In genomic region chrX:3838648-3839047, dm6 we compare ENCODE assay signal across 1 fruit fly cellular context.
TF ChIP-seq lines count a peak whose summit lies in the region.

No protein-coding gene starts in this region.

TF ChIP-seq in whole organism, embryonic, 481 proteins besides CTCF, POLR2A, EP300 and RAD21 (continued from another document and continues in another):
- peak; percentile 59 for TF ChIP-seq CG7372 (GFP tag; IDR thresholded peaks at IDR 0.05; lab: Robert Waterston, UW)
- TF ChIP-seq CG7928 (GFP tag; optimal IDR thresholded peaks at IDR 0.05; lab: Kevin White, UChicago) = no peak
- peak in 1 of 2 experiments; percentile 28 for TF ChIP-seq crp (GFP tag; optimal IDR thresholded peaks at IDR 0.05; lab: Kevin White, UChicago)
- peak; percentile 10 for TF ChIP-seq CG8290 (GFP tag; optimal IDR thresholded peaks at IDR 0.05; lab: Kevin White, UChicago)
- TF ChIP-seq CG8290 (tag; optimal IDR thresholded peaks at IDR 0.05; lab: Kevin White, UChicago) = peak; percentile 26 to 85
- TF ChIP-seq CG4360 (GFP tag; IDR thresholded peaks at IDR 0.05; lab: Robert Waterston, UW) = peak; percentile 60
- TF ChIP-seq bowl (GFP tag; IDR thresholded peaks at IDR 0.05; lab: Robert Waterston, UW) = peak; percentile 70
- TF ChIP-seq sob (GFP tag; IDR thresholded peaks at IDR 0.05; lab: Robert Waterston, UW) = peak; percentile 76
- TF ChIP-seq CG10274 (GFP tag; optimal IDR thresholded peaks at IDR 0.05; lab: Kevin White, UChicago) = peak; percentile 47
- TF ChIP-seq Trl (optimal IDR thresholded peaks at IDR 0.05; lab: Kevin White, UChicago) = no peak
- TF ChIP-seq Trl (GFP tag; optimal IDR thresholded peaks at IDR 0.05; lab: Kevin White, UChicago) = peak; percentile 67
- peak; percentile 65 for TF ChIP-seq vfl (GFP tag; optimal IDR thresholded peaks at IDR 0.05; lab: Kevin White, UChicago)
- TF ChIP-seq E2f1 (GFP tag; IDR thresholded peaks at IDR 0.05; lab: Robert Waterston, UW) = peak; percentile 75
- peak; percentile 82 for TF ChIP-seq tin (GFP tag; optimal IDR thresholded peaks at IDR 0.05; lab: Kevin White, UChicago)
- peak; percentile 80 for TF ChIP-seq CG9817 (tag; optimal IDR thresholded peaks at IDR 0.05; lab: Kevin White, UChicago)
- peak; percentile 74 for TF ChIP-seq al (GFP tag; IDR thresholded peaks at IDR 0.05; lab: Robert Waterston, UW)
- TF ChIP-seq CG18619 (GFP tag; optimal IDR thresholded peaks at IDR 0.05; lab: Kevin White, UChicago) = peak; percentile 76
- peak; percentile 90 for TF ChIP-seq Rfx (GFP tag; IDR thresholded peaks at IDR 0.05; lab: Robert Waterston, UW)
- peak; percentile 42 for TF ChIP-seq CG16815 (GFP tag; optimal IDR thresholded peaks at IDR 0.05; lab: Kevin White, UChicago)
- peak; percentile 67 for TF ChIP-seq pb (GFP tag; optimal IDR thresholded peaks at IDR 0.05; lab: Kevin White, UChicago)
- TF ChIP-seq gfzf (GFP tag; optimal IDR thresholded peaks at IDR 0.05; lab: Kevin White, UChicago) = no peak
- TF ChIP-seq zf30C (GFP tag; optimal IDR thresholded peaks at IDR 0.05; lab: Kevin White, UChicago) = peak; percentile 72
- peak; percentile 77 for TF ChIP-seq Ada2b (GFP tag; IDR thresholded peaks at IDR 0.05; lab: Robert Waterston, UW)
- no peak for TF ChIP-seq cg (GFP tag; optimal IDR thresholded peaks at IDR 0.05; lab: Kevin White, UChicago)
- TF ChIP-seq CG1792 (GFP tag; optimal IDR thresholded peaks at IDR 0.05; lab: Kevin White, UChicago) = peak; percentile 39
- TF ChIP-seq CG14667 (GFP tag; IDR thresholded peaks at IDR 0.05; lab: Robert Waterston, UW) = peak; percentile 64
- peak; percentile 80 for TF ChIP-seq CG6813 (GFP tag; optimal IDR thresholded peaks at IDR 0.05; lab: Kevin White, UChicago)
- TF ChIP-seq CG5180 (GFP tag; optimal IDR thresholded peaks at IDR 0.05; lab: Kevin White, UChicago) = peak; percentile 77
- no peak for TF ChIP-seq CG9797 (GFP tag; optimal IDR thresholded peaks at IDR 0.05; lab: Kevin White, UChicago)
- peak; percentile 89 for TF ChIP-seq gem (tag; optimal IDR thresholded peaks at IDR 0.05; lab: Kevin White, UChicago)
- peak; percentile 88 for TF ChIP-seq CG2678 (tag; optimal IDR thresholded peaks at IDR 0.05; lab: Kevin White, UChicago)
- TF ChIP-seq scrt (GFP tag; optimal IDR thresholded peaks at IDR 0.05; lab: Kevin White, UChicago) = peak; percentile 72
- TF ChIP-seq CG3407 (GFP tag; optimal IDR thresholded peaks at IDR 0.05; lab: Kevin White, UChicago) = peak; percentile 69
- peak; percentile 60 for TF ChIP-seq Mes4 (GFP tag; optimal IDR thresholded peaks at IDR 0.05; lab: Kevin White, UChicago)
- TF ChIP-seq CG10543 (GFP tag; optimal IDR thresholded peaks at IDR 0.05; lab: Kevin White, UChicago) = peak; percentile 76
- TF ChIP-seq fd96Cb (tag; optimal IDR thresholded peaks at IDR 0.05; lab: Kevin White, UChicago) = peak; percentile 76
- peak; percentile 75 for TF ChIP-seq tio (GFP tag; optimal IDR thresholded peaks at IDR 0.05; lab: Kevin White, UChicago)
- peak; percentile 81 for TF ChIP-seq CG17361 (GFP tag; IDR thresholded peaks at IDR 0.05; lab: Robert Waterston, UW)
- TF ChIP-seq CG8944 (GFP tag; optimal IDR thresholded peaks at IDR 0.05; lab: Kevin White, UChicago) = peak; percentile 74
- peak; percentile 69 for TF ChIP-seq CG1529 (GFP tag; optimal IDR thresholded peaks at IDR 0.05; lab: Kevin White, UChicago)
- peak; percentile 59 for TF ChIP-seq CG31365 (tag; optimal IDR thresholded peaks at IDR 0.05; lab: Kevin White, UChicago)
- TF ChIP-seq Antp (GFP tag; optimal IDR thresholded peaks at IDR 0.05; lab: Kevin White, UChicago) = peak; percentile 72
- TF ChIP-seq Ets97D (GFP tag; optimal IDR thresholded peaks at IDR 0.05; lab: Kevin White, UChicago) = peak; percentile 17
- peak; percentile 79 for TF ChIP-seq bcd (GFP tag; optimal IDR thresholded peaks at IDR 0.05; lab: Kevin White, UChicago)
- no peak for TF ChIP-seq br (optimal IDR thresholded peaks at IDR 0.05; lab: Kevin White, UChicago)
- TF ChIP-seq NK7.1 (GFP tag; optimal IDR thresholded peaks at IDR 0.05; lab: Kevin White, UChicago) = peak; percentile 48
- peak; percentile 39 for TF ChIP-seq CG18011 (GFP tag; optimal IDR thresholded peaks at IDR 0.05; lab: Kevin White, UChicago)
- TF ChIP-seq CG4730 (GFP tag; IDR thresholded peaks at IDR 0.05; lab: Robert Waterston, UW) = peak; percentile 31; the same call in 1 of the 2 replicates
- TF ChIP-seq Nf-YA (GFP tag; IDR thresholded peaks at IDR 0.05; lab: Robert Waterston, UW) = 0 out of 2 replicates have a peak, but pooled peaks have one; percentile 40
- peak; percentile 80 for TF ChIP-seq bab2 (GFP tag; optimal IDR thresholded peaks at IDR 0.05; lab: Kevin White, UChicago)
- peak; percentile 73 for TF ChIP-seq Atf-2 (GFP tag; optimal IDR thresholded peaks at IDR 0.05; lab: Kevin White, UChicago)
- TF ChIP-seq Elba2 (GFP tag; optimal IDR thresholded peaks at IDR 0.05; lab: Kevin White, UChicago) = peak; percentile 3
- TF ChIP-seq CG10979 (tag; optimal IDR thresholded peaks at IDR 0.05; lab: Kevin White, UChicago) = peak; percentile 71
- TF ChIP-seq CG17328 (GFP tag; IDR thresholded peaks at IDR 0.05; lab: Robert Waterston, UW) = peak; percentile 72
- TF ChIP-seq nmo (GFP tag; optimal IDR thresholded peaks at IDR 0.05; lab: Kevin White, UChicago) = peak; percentile 81
- peak; percentile 80 for TF ChIP-seq Ptx1 (GFP tag; IDR thresholded peaks at IDR 0.05; lab: Robert Waterston, UW)
- TF ChIP-seq CG17829 (tag; optimal IDR thresholded peaks at IDR 0.05; lab: Kevin White, UChicago) = peak; percentile 69
- peak; percentile 40 for TF ChIP-seq MBD-R2 (GFP tag; IDR thresholded peaks at IDR 0.05; lab: Robert Waterston, UW)
- peak; percentile 73 for TF ChIP-seq zfh2 (GFP tag; optimal IDR thresholded peaks at IDR 0.05; lab: Kevin White, UChicago)
- TF ChIP-seq CHES-1-like (GFP tag; optimal IDR thresholded peaks at IDR 0.05; lab: Kevin White, UChicago) = peak; percentile 72
- peak; percentile 10 for TF ChIP-seq Hmx (GFP tag; optimal IDR thresholded peaks at IDR 0.05; lab: Kevin White, UChicago)
- TF ChIP-seq dpn (GFP tag; optimal IDR thresholded peaks at IDR 0.05; lab: Kevin White, UChicago) = peak; percentile 69 to 81
- peak; percentile 31; the same call in 1 of the 3 replicates for TF ChIP-seq gce (GFP tag; IDR thresholded peaks at IDR 0.05; lab: Robert Waterston, UW)
- peak; percentile 38 for TF ChIP-seq CG2202 (tag; optimal IDR thresholded peaks at IDR 0.05; lab: Kevin White, UChicago)
- TF ChIP-seq tup (GFP tag; optimal IDR thresholded peaks at IDR 0.05; lab: Kevin White, UChicago) = peak; percentile 2
- TF ChIP-seq maf-S (GFP tag; optimal IDR thresholded peaks at IDR 0.05; lab: Kevin White, UChicago) = peak; percentile 74
- TF ChIP-seq CG12391 (tag; optimal IDR thresholded peaks at IDR 0.05; lab: Kevin White, UChicago) = peak; percentile 81
- TF ChIP-seq hkb (optimal IDR thresholded peaks at IDR 0.05; lab: Kevin White, UChicago) = no peak
- TF ChIP-seq hkb (GFP tag; IDR thresholded peaks at IDR 0.05; lab: Robert Waterston, UW) = peak; percentile 85
- TF ChIP-seq eve (GFP tag; optimal IDR thresholded peaks at IDR 0.05; lab: Kevin White, UChicago) = peak in 1 of 2 experiments; percentile 92
- peak; percentile 42; the same call in 1 of the 2 replicates for TF ChIP-seq gt (GFP tag; IDR thresholded peaks at IDR 0.05; lab: Robert Waterston, UW)
- no peak for TF ChIP-seq sna (GFP tag; IDR thresholded peaks at IDR 0.05; lab: Robert Waterston, UW; ENCODE audit: partially characterized antibody)
- no peak for TF ChIP-seq tna (GFP tag; IDR thresholded peaks at IDR 0.05; lab: Robert Waterston, UW; ENCODE audit: partially characterized antibody)
- TF ChIP-seq CG13123 (GFP tag; optimal IDR thresholded peaks at IDR 0.05; lab: Kevin White, UChicago) = peak; percentile 48
- TF ChIP-seq CG12659 (GFP tag; optimal IDR thresholded peaks at IDR 0.05; lab: Kevin White, UChicago) = peak; percentile 84
- peak; percentile 92 for TF ChIP-seq vvl (GFP tag; IDR thresholded peaks at IDR 0.05; lab: Robert Waterston, UW)
- TF ChIP-seq C15 (GFP tag; IDR thresholded peaks at IDR 0.05; lab: Robert Waterston, UW) = no peak
- peak; percentile 64 for TF ChIP-seq Usf (GFP tag; optimal IDR thresholded peaks at IDR 0.05; lab: Kevin White, UChicago)
- TF ChIP-seq sisA (GFP tag; IDR thresholded peaks at IDR 0.05; lab: Robert Waterston, UW) = peak; percentile 83
- TF ChIP-seq toy (GFP tag; IDR thresholded peaks at IDR 0.05; lab: Robert Waterston, UW) = 0 out of 2 replicates have a peak, but pooled peaks have one; percentile 39
- no peak for TF ChIP-seq nerfin-2 (GFP tag; IDR thresholded peaks at IDR 0.05; lab: Robert Waterston, UW; ENCODE audit: partially characterized antibody)
- TF ChIP-seq CG17359 (tag; optimal IDR thresholded peaks at IDR 0.05; lab: Kevin White, UChicago) = peak; percentile 86
- TF ChIP-seq Lhr (GFP tag; optimal IDR thresholded peaks at IDR 0.05; lab: Kevin White, UChicago) = peak; percentile 20
- TF ChIP-seq grn (GFP tag; optimal IDR thresholded peaks at IDR 0.05; lab: Kevin White, UChicago) = peak; percentile 5
- TF ChIP-seq BEAF-32 (GFP tag; optimal IDR thresholded peaks at IDR 0.05; lab: Kevin White, UChicago) = no peak
- TF ChIP-seq Dfd (GFP tag; optimal IDR thresholded peaks at IDR 0.05; lab: Kevin White, UChicago) = no peak
- TF ChIP-seq oc (tag; optimal IDR thresholded peaks at IDR 0.05; lab: Kevin White, UChicago) = peak; percentile 74
- TF ChIP-seq YL-1 (GFP tag; optimal IDR thresholded peaks at IDR 0.05; lab: Kevin White, UChicago) = peak; percentile 31
- TF ChIP-seq Myb (GFP tag; optimal IDR thresholded peaks at IDR 0.05; lab: Kevin White, UChicago) = peak; percentile 54
- TF ChIP-seq Camta (GFP tag; optimal IDR thresholded peaks at IDR 0.05; lab: Kevin White, UChicago) = peak; percentile 58
- TF ChIP-seq nerfin-1 (tag; optimal IDR thresholded peaks at IDR 0.05; lab: Kevin White, UChicago) = peak; percentile 74
- no peak for TF ChIP-seq sc (optimal IDR thresholded peaks at IDR 0.05; lab: Kevin White, UChicago)
- TF ChIP-seq sc (GFP tag; optimal IDR thresholded peaks at IDR 0.05; lab: Kevin White, UChicago) = peak; percentile 51
- peak; percentile 64 for TF ChIP-seq CG15514 (GFP tag; optimal IDR thresholded peaks at IDR 0.05; lab: Kevin White, UChicago)
- TF ChIP-seq so (GFP tag; IDR thresholded peaks at IDR 0.05; lab: Robert Waterston, UW) = peak; percentile 75
- TF ChIP-seq CG10959 (GFP tag; IDR thresholded peaks at IDR 0.05; lab: Robert Waterston, UW) = peak; percentile 53
- 0 out of 3 replicates have a peak, but pooled peaks have one; percentile 19 for TF ChIP-seq CG2889 (GFP tag; IDR thresholded peaks at IDR 0.05; lab: Robert Waterston, UW)
- peak; percentile 65 for TF ChIP-seq CG32767 (GFP tag; IDR thresholded peaks at IDR 0.05; lab: Robert Waterston, UW)
- no peak for TF ChIP-seq CG13287 (GFP tag; IDR thresholded peaks at IDR 0.05; lab: Robert Waterston, UW; ENCODE audit: partially characterized antibody)
- TF ChIP-seq Oli (tag; optimal IDR thresholded peaks at IDR 0.05; lab: Kevin White, UChicago) = peak; percentile 81
- TF ChIP-seq CG13296 (GFP tag; optimal IDR thresholded peaks at IDR 0.05; lab: Kevin White, UChicago) = peak; percentile 84
- TF ChIP-seq crol (GFP tag; IDR thresholded peaks at IDR 0.05; lab: Robert Waterston, UW) = no peak
- TF ChIP-seq CoRest (tag; optimal IDR thresholded peaks at IDR 0.05; lab: Kevin White, UChicago) = peak; percentile 86
- peak; percentile 19 for TF ChIP-seq Hey (tag; optimal IDR thresholded peaks at IDR 0.05; lab: Kevin White, UChicago)
- TF ChIP-seq Dref (GFP tag; IDR thresholded peaks at IDR 0.05; lab: Robert Waterston, UW) = no peak
- TF ChIP-seq usp (GFP tag; optimal IDR thresholded peaks at IDR 0.05; lab: Kevin White, UChicago) = no peak
- TF ChIP-seq mld (GFP tag; IDR thresholded peaks at IDR 0.05; lab: Robert Waterston, UW; ENCODE audit: partially characterized antibody) = no peak
- TF ChIP-seq Drgx (GFP tag; IDR thresholded peaks at IDR 0.05; lab: Robert Waterston, UW) = peak; percentile 71
- TF ChIP-seq dmrt99B (tag; optimal IDR thresholded peaks at IDR 0.05; lab: Kevin White, UChicago) = peak; percentile 85
- peak; percentile 40; the same call in 1 of the 2 replicates for TF ChIP-seq CG17612 (GFP tag; IDR thresholded peaks at IDR 0.05; lab: Robert Waterston, UW)
- peak; percentile 52 to 72 for TF ChIP-seq Pdp1 (GFP tag; optimal IDR thresholded peaks at IDR 0.05; lab: Kevin White, UChicago)
- peak; percentile 81 for TF ChIP-seq CG16863 (GFP tag; optimal IDR thresholded peaks at IDR 0.05; lab: Kevin White, UChicago)
- TF ChIP-seq CG17568 (GFP tag; optimal IDR thresholded peaks at IDR 0.05; lab: Kevin White, UChicago) = peak; percentile 73
- TF ChIP-seq CG8765 (GFP tag; IDR thresholded peaks at IDR 0.05; lab: Robert Waterston, UW) = peak; percentile 76
- peak; percentile 64; the same call in 2 of the 3 replicates for TF ChIP-seq CG7357 (GFP tag; IDR thresholded peaks at IDR 0.05; lab: Robert Waterston, UW)
- 0 out of 2 replicates have a peak, but pooled peaks have one; percentile 45 for TF ChIP-seq aop (GFP tag; IDR thresholded peaks at IDR 0.05; lab: Robert Waterston, UW)
- peak; percentile 87 for TF ChIP-seq CG13424 (tag; optimal IDR thresholded peaks at IDR 0.05; lab: Kevin White, UChicago)
- TF ChIP-seq ase (GFP tag; IDR thresholded peaks at IDR 0.05; lab: Robert Waterston, UW) = peak; percentile 73; the same call in 2 of the 3 replicates
- TF ChIP-seq CG11696 (GFP tag; IDR thresholded peaks at IDR 0.05; lab: Robert Waterston, UW) = peak; percentile 66; the same call in 1 of the 2 replicates
- peak; percentile 77 for TF ChIP-seq Fer3 (tag; optimal IDR thresholded peaks at IDR 0.05; lab: Kevin White, UChicago)
- TF ChIP-seq HLH4C (GFP tag; IDR thresholded peaks at IDR 0.05; lab: Robert Waterston, UW; ENCODE audit: partially characterized antibody) = no peak
- peak; percentile 64 for TF ChIP-seq org-1 (GFP tag; optimal IDR thresholded peaks at IDR 0.05; lab: Kevin White, UChicago)
- peak; percentile 41; the same call in 1 of the 2 replicates for TF ChIP-seq ssp (GFP tag; IDR thresholded peaks at IDR 0.05; lab: Robert Waterston, UW)
- TF ChIP-seq esg (GFP tag; conservative IDR thresholded peaks at IDR 0.05; lab: Robert Waterston, UW) = peak; percentile 43; the same call in 1 of the 2 replicates
- TF ChIP-seq D (optimal IDR thresholded peaks at IDR 0.05; lab: Kevin White, UChicago) = no peak
- peak; percentile 67 for TF ChIP-seq D (GFP tag; optimal IDR thresholded peaks at IDR 0.05; lab: Kevin White, UChicago)
- TF ChIP-seq CG4404 (GFP tag; IDR thresholded peaks at IDR 0.05; lab: Robert Waterston, UW) = peak; percentile 62
- no peak for TF ChIP-seq h (optimal IDR thresholded peaks at IDR 0.05; lab: Kevin White, UChicago)
- TF ChIP-seq CG4617 (GFP tag; optimal IDR thresholded peaks at IDR 0.05; lab: Kevin White, UChicago; ENCODE audit: borderline replicate concordance) = peak; percentile 38
